Fruit fly (Drosophila melanogaster) Kc167 (cell line): Measurements from ENCODE around the gene Ranbp21.

Source experiments
- Myc ChIP-seq: fragments of >200 bp; optimal IDR thresholded peaks from 2 replicates; lab custom pipeline; 2017; ENCODE audit warnings: missing external identifiers
- Sin3A ChIP-seq: fragments of >200 bp; optimal IDR thresholded peaks from 2 replicates; lab custom pipeline; 2018; ENCODE audit warnings: missing external identifiers
- h ChIP-seq: fragments of >200 bp; optimal IDR thresholded peaks from 3 replicates; lab custom pipeline; 2018; ENCODE audit warnings: missing external identifiers
- psq ChIP-seq: fragments of >200 bp; optimal IDR thresholded peaks from 2 replicates; lab custom pipeline; 2017; ENCODE audit warnings: missing external identifiers

DNA sequence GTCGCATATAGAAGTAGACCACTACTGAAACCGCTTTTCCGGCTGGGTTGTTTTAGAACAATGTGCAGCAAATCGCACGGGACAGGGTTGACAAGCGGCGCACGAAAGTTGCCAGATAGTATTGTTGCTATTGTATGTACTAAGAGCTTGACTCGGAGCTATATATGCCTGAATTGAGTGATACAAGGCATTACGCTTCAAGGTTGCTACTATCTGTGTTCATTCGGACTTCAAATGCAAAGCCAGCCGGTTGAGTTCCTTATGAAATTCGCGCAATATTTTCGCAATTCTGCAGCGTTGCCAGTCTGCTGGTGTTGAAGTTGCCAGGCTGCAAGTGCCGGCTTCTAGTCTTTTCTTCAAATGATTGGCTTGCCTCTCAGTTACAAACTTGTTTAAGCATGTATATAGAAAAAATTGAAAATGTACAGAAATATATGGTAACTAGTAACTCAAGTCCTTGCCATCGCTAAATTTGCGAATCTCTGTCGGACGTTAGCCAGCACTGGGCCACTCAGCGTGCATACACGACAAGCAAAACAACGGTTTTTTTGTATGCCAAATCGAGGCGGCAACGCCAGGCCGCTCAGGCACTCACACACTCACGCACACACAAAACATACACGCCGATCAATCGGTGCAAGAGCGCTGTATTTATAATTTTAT is at the start of gene Ranbp21, which contains the start of gene Elys:
- TF ChIP-seq Sin3A (lab: Kevin White, UChicago) (no peak), Myc (lab: Kevin White, UChicago) (no peak), psq (no peak), h (lab: Kevin White, UChicago) (no peak)
